Fruit fly (Drosophila melanogaster) whole organism, pupa: ENCODE measurements around the gene Nlg4.

Source experiments
- CG10348 ChIP-seq: fragments of 200-800 bp; sonication (Bioruptor generic); IDR thresholded peaks from 2 replicates; pipeline ENCODE4 v1.3.6; 2022; ENCODE audit warnings: missing biosample characterization, missing genetic modification characterization
- CG12605 ChIP-seq: fragments of 200-800 bp; sonication (Bioruptor generic); IDR thresholded peaks from 2 replicates; pipeline ENCODE4 v1.3.6; 2022; ENCODE audit warnings: missing biosample characterization, missing genetic modification characterization
- CG13204 ChIP-seq: fragments of 200-800 bp; sonication (Bioruptor generic); optimal IDR thresholded peaks from 2 replicates; lab custom pipeline; 2018; ENCODE audit warnings: missing biosample characterization, mild to moderate bottlenecking, missing genetic modification characterization, moderate library complexity
- CG14655 ChIP-seq: fragments of 200-800 bp; sonication (Bioruptor generic); optimal IDR thresholded peaks from 3 replicates; lab custom pipeline; 2017; ENCODE audit warnings: mild to moderate bottlenecking, missing biosample characterization, missing genetic modification reagents, missing genetic modification characterization
- CG15710 ChIP-seq: fragments of 200-800 bp; sonication (Bioruptor generic); optimal IDR thresholded peaks from 2 replicates; lab custom pipeline; 2018; ENCODE audit warnings: missing biosample characterization, mild to moderate bottlenecking, missing genetic modification characterization, moderate library complexity
- CG17806 ChIP-seq: fragments of 200-800 bp; sonication (Bioruptor generic); optimal IDR thresholded peaks from 2 replicates; lab custom pipeline; 2018; ENCODE audit warnings: missing biosample characterization, mild to moderate bottlenecking, missing genetic modification characterization, moderate library complexity
- CG32121 ChIP-seq: fragments of 200-800 bp; sonication (Bioruptor generic); IDR thresholded peaks from 2 replicates; pipeline ENCODE4 v1.3.6; 2022; ENCODE audit warnings: missing biosample characterization, missing genetic modification characterization
- CG34367 ChIP-seq: fragments of 200-800 bp; sonication (Bioruptor generic); optimal IDR thresholded peaks from 2 replicates; lab custom pipeline; 2018; ENCODE audit warnings: missing biosample characterization, mild to moderate bottlenecking, missing genetic modification characterization
- CG4496 ChIP-seq: fragments of 200-800 bp; sonication (Bioruptor generic); IDR thresholded peaks from 3 replicates; pipeline ENCODE4 v1.3.6; 2022; ENCODE audit warnings: missing biosample characterization, missing genetic modification characterization
- CG8159 ChIP-seq: fragments of 200-800 bp; sonication (Bioruptor generic); optimal IDR thresholded peaks from 3 replicates; lab custom pipeline; 2018; ENCODE audit warnings: missing biosample characterization, mild to moderate bottlenecking, missing genetic modification characterization, moderate library complexity
- CG8301 ChIP-seq: fragments of 200-800 bp; sonication (Bioruptor generic); optimal IDR thresholded peaks from 2 replicates; lab custom pipeline; 2018; ENCODE audit warnings: missing biosample characterization, mild to moderate bottlenecking, missing genetic modification characterization
- CG9948 ChIP-seq: fragments of 200-800 bp; sonication (Bioruptor generic); optimal IDR thresholded peaks from 2 replicates; lab custom pipeline; 2018; ENCODE audit warnings: missing biosample characterization, mild to moderate bottlenecking, missing genetic modification characterization, moderate library complexity
- D1 ChIP-seq: fragments of 200-800 bp; sonication (Bioruptor generic); optimal IDR thresholded peaks from 2 replicates; lab custom pipeline; 2018; ENCODE audit warnings: missing biosample characterization, mild to moderate bottlenecking, missing genetic modification characterization, moderate library complexity
- EcR ChIP-seq: fragments of 200-800 bp; sonication (Bioruptor generic); optimal IDR thresholded peaks from 3 replicates; lab custom pipeline; 2019; ENCODE audit warnings: missing biosample characterization, missing genetic modification characterization, mild to moderate bottlenecking, moderate library complexity, missing genetic modification reagents
- Ets98B ChIP-seq: fragments of 200-800 bp; sonication (Bioruptor generic); IDR thresholded peaks from 2 replicates; pipeline ENCODE4 v1.3.6; 2022; ENCODE audit warnings: missing biosample characterization, missing genetic modification characterization
- Pif1A ChIP-seq: fragments of 200-800 bp; sonication (Bioruptor generic); optimal IDR thresholded peaks from 3 replicates; lab custom pipeline; 2016; ENCODE audit warnings: missing biosample characterization, missing genetic modification characterization
- Pif1B ChIP-seq: fragments of 200-800 bp; sonication (Bioruptor generic); optimal IDR thresholded peaks from 3 replicates; lab custom pipeline; 2016; ENCODE audit warnings: missing biosample characterization, missing genetic modification characterization
- Snoo ChIP-seq: fragments of 200-800 bp; sonication (Bioruptor generic); optimal IDR thresholded peaks from 3 replicates; lab custom pipeline; 2017; ENCODE audit warnings: missing biosample characterization, mild to moderate bottlenecking, missing genetic modification characterization, inconsistent platforms
- fd96Ca ChIP-seq: fragments of 200-800 bp; sonication (Bioruptor generic); IDR thresholded peaks from 3 replicates; pipeline ENCODE4 v1.3.6; 2022; ENCODE audit warnings: missing biosample characterization, missing genetic modification characterization
- gl ChIP-seq: fragments of 200-800 bp; sonication (Bioruptor generic); optimal IDR thresholded peaks from 2 replicates; lab custom pipeline; 2018; ENCODE audit warnings: missing biosample characterization, mild to moderate bottlenecking, missing genetic modification characterization
- rn ChIP-seq: fragments of 200-800 bp; sonication (Bioruptor generic); IDR thresholded peaks from 2 replicates; pipeline ENCODE4 v1.3.6; 2022; ENCODE audit warnings: missing biosample characterization, missing genetic modification characterization

Gene Nlg4

DNA sequence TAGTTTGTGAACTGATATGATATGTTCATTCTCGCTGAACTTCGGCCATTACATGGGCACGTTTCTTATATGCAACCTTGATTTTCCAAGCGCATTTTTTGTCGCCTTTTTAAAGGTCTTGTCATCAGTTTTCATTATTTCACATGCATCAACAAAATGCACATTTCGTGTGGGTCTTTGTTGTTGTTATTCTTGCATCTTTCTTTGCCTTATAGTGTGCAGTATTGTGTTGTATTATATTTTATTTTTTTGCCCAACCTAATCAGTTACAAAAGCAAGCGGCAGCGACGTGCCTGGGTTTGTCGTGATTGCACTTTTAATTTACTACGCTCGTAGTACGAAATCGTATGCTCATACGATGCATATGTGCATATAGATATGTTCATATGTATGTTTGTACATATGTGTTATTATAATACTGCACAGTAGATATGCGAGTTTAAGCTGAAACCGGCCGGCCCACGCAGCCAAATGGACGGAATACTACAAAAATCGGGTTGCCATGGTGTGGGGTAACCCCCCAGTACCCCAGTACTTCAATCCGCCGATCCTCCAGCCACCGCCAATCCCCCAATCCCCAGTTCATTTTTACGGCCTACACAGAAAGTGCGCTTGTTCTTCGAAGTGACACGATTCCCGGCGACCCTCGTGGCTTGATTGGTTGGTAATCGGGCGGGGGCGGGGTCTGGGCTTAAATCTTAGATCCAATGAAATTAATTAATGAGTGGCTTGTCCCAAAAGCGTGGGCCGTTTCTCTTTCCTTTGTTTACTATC lies 70.1 kb downstream of the Nlg4 start:
- TF ChIP-seq CG14655 (GFP tag; lab: Kevin White, UChicago) = no peak
- TF ChIP-seq CG13204 (GFP tag; lab: Kevin White, UChicago) = peak; percentile 26

dm6 chr3R:20276012-20276411 lies 71.4 kb downstream of the Nlg4 start:
- TF ChIP-seq CG32121 (GFP tag; lab: Robert Waterston, UW) = no peak
- no peak for TF ChIP-seq CG34367
- TF ChIP-seq CG8301 (tag; lab: Kevin White, UChicago) = no peak
- TF ChIP-seq Ets98B = no peak
- no peak for TF ChIP-seq D1
- TF ChIP-seq Pif1B (GFP tag; lab: Kevin White, UChicago) = no peak
- no peak for TF ChIP-seq EcR (GFP tag; lab: Kevin White, UChicago)
- no peak for TF ChIP-seq CG14655 (GFP tag; lab: Kevin White, UChicago)

DNA sequence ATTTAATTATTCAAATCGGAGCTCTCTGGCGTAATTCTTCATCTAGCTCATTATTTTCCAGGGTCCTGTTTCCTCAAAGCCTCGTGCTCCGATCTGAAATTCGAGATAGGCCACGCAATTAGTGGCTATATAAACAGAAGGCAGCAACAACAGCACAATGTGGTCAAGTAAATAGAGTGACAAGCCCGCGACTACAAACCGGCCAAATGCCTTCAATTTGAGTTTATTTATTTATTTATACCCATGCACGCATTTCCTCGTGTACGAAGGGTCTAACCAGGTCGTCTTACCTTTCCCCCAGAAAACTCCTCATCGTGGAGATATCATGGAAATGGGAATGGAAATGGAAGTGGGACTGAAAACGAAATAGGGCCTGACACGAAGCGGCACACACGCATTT lies 72.2 kb downstream of the Nlg4 start:
- TF ChIP-seq Snoo (tag; lab: Kevin White, UChicago) = no peak
- no peak for TF ChIP-seq D1
- TF ChIP-seq CG12605 (GFP tag; lab: Robert Waterston, UW) = no peak
- no peak for TF ChIP-seq CG4496 (GFP tag; lab: Robert Waterston, UW)
- no peak for TF ChIP-seq Ets98B
- no peak for TF ChIP-seq CG8159 (tag; lab: Kevin White, UChicago)
- no peak for TF ChIP-seq CG17806 (tag; lab: Kevin White, UChicago)

- TF ChIP-seq rn (GFP tag; lab: Robert Waterston, UW) (peak; percentile 20; the same call in 1 of the 2 replicates), Ets98B (peak; percentile 31; the same call in 1 of the 2 replicates), CG14655 (GFP tag; lab: Kevin White, UChicago) (peak; percentile 65), CG34367 (no peak), fd96Ca (peak; percentile 65; the same call in 2 of the 3 replicates), CG9948 (peak; percentile 21), Pif1B (GFP tag; lab: Kevin White, UChicago) (no peak), CG8159 (tag; lab: Kevin White, UChicago) (peak; percentile 50), D1 (no peak), CG4496 (GFP tag; lab: Robert Waterston, UW) (peak; percentile 70; the same call in 2 of the 3 replicates), CG17806 (tag; lab: Kevin White, UChicago) (peak; percentile 58), CG8301 (tag; lab: Kevin White, UChicago) (peak; percentile 63), CG15710 (tag; lab: Kevin White, UChicago) (peak; percentile 28), EcR (GFP tag; lab: Kevin White, UChicago) (no peak), Snoo (tag; lab: Kevin White, UChicago) (no peak), CG13204 (GFP tag; lab: Kevin White, UChicago) (no peak), gl (peak; percentile 26), Pif1A (peak; percentile 49), CG32121 (GFP tag; lab: Robert Waterston, UW) (peak; percentile 53; the same call in 1 of the 2 replicates), CG10348 (no peak), CG12605 (GFP tag; lab: Robert Waterston, UW) (peak; percentile 69; the same call in 1 of the 2 replicates)
These were observed 75.9 kb downstream of the Nlg4 start for dm6 chr3R:20280518-20280981.

DNA sequence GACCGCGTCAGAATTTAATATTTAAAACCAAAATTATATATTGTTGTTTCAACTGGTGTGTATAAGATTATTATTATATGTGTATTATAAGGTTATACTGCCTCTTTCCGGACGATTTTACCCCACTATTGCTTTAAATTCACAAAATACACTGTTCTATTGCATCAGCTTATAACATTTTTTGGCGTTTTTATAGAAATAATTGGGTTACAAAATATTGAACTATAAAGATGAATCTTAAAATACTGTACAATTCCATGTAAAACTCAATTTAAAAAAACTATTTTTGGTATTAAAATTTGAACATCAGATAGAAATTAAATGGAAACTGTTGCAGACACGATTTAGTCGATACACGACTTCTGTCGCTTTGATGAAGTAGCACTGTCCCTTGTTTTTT lies 77.5 kb downstream of the Nlg4 start:
- TF ChIP-seq Pif1A = peak; percentile 28
- TF ChIP-seq gl = no peak
- TF ChIP-seq Pif1B (GFP tag; lab: Kevin White, UChicago) = peak; percentile 29
- peak; percentile 44 for TF ChIP-seq CG15710 (tag; lab: Kevin White, UChicago)
- TF ChIP-seq CG32121 (GFP tag; lab: Robert Waterston, UW) = no peak
- no peak for TF ChIP-seq fd96Ca
- no peak for TF ChIP-seq EcR (GFP tag; lab: Kevin White, UChicago)
- no peak; the same call in 1 of the 2 replicates for TF ChIP-seq Ets98B
- no peak for TF ChIP-seq Snoo (tag; lab: Kevin White, UChicago)
- TF ChIP-seq CG10348 = no peak
- TF ChIP-seq CG13204 (GFP tag; lab: Kevin White, UChicago) = no peak
- TF ChIP-seq CG17806 (tag; lab: Kevin White, UChicago) = peak; percentile 43
- TF ChIP-seq CG14655 (GFP tag; lab: Kevin White, UChicago) = peak; percentile 66
- TF ChIP-seq CG12605 (GFP tag; lab: Robert Waterston, UW) = no peak
- peak; percentile 17 for TF ChIP-seq CG34367
- TF ChIP-seq CG8159 (tag; lab: Kevin White, UChicago) = peak; percentile 66
- no peak for TF ChIP-seq rn (GFP tag; lab: Robert Waterston, UW)
- TF ChIP-seq CG4496 (GFP tag; lab: Robert Waterston, UW) = no peak
- no peak for TF ChIP-seq D1
- peak; percentile 59 for TF ChIP-seq CG9948
- peak; percentile 49 for TF ChIP-seq CG8301 (tag; lab: Kevin White, UChicago)
